Worm (Caenorhabditis elegans) whole organism, L4 larva: ENCODE measurements around the gene C30G12.1.
A peak's percentile ranks its signal among the peaks of the same experiment; 100 is the strongest.

ENCODE experiments used
- F10B5.3 ChIP-seq: sonication (generic microtip); optimal IDR thresholded peaks from 2 replicates; lab custom pipeline; 2016; ENCODE audit warnings: mild to moderate bottlenecking, missing genetic modification characterization, missing compliant biosample characterization
- F37D6.2 ChIP-seq: sonication (generic microtip); optimal IDR thresholded peaks from 2 replicates; lab custom pipeline; 2016; ENCODE audit warnings: mild to moderate bottlenecking, missing genetic modification characterization, missing compliant biosample characterization
- F49E8.2 ChIP-seq: sonication (generic microtip); optimal IDR thresholded peaks from 2 replicates; lab custom pipeline; 2016; ENCODE audit warnings: missing compliant biosample characterization, mild to moderate bottlenecking, missing genetic modification characterization, borderline replicate concordance
- ZK337.2 ChIP-seq: fragments of 200-800 bp; sonication (Bioruptor generic); IDR thresholded peaks from 2 replicates; pipeline ENCODE4 v1.3.6; 2022; ENCODE audit warnings: missing genetic modification reagents, missing genetic modification characterization, missing compliant biosample characterization
- ZK546.5 ChIP-seq, 2 experiments: sonication (generic microtip); optimal IDR thresholded peaks; 2 replicates each; lab custom pipeline; 2017; ENCODE audit warnings: missing biosample characterization in 2 of 2, missing genetic modification characterization in 2 of 2
- aha-1 ChIP-seq: fragments of 150-350 bp; peaks from one replicate; lab custom pipeline; 2014; ENCODE audit warnings: missing biosample characterization, missing genetic modification characterization
- arid-1 ChIP-seq: fragments of 200-800 bp; sonication (Bioruptor generic); conservative IDR thresholded peaks from 2 replicates; pipeline ENCODE4 v1.3.6; 2022; ENCODE audit warnings: missing genetic modification reagents, missing genetic modification characterization, missing compliant biosample characterization
- attf-4 ChIP-seq: sonication (generic microtip); optimal IDR thresholded peaks from 3 replicates; lab custom pipeline; 2017; ENCODE audit warnings: missing biosample characterization, missing genetic modification characterization
- ceh-20 ChIP-seq: fragments of 200-800 bp; sonication (Bioruptor generic); IDR thresholded peaks from 2 replicates; pipeline ENCODE4 v1.3.6; 2022; ENCODE audit warnings: missing genetic modification reagents, missing genetic modification characterization, missing compliant biosample characterization
- ceh-62 ChIP-seq: sonication (generic microtip); optimal IDR thresholded peaks from 2 replicates; lab custom pipeline; 2017; ENCODE audit warnings: missing biosample characterization, missing genetic modification characterization
- ctbp-1 ChIP-seq: fragments of 200-800 bp; sonication (Bioruptor generic); IDR thresholded peaks from 2 replicates; pipeline ENCODE4 v1.3.6; 2022; ENCODE audit warnings: missing genetic modification reagents, missing genetic modification characterization, missing compliant biosample characterization
- daf-16 ChIP-seq, 3 experiments: sonication (generic microtip); optimal IDR thresholded peaks; 2 replicates each; lab custom pipeline; 2016 to 2017; ENCODE audit warnings: missing genetic modification characterization in 3 of 3, missing genetic modification reagents in 3 of 3, mild to moderate bottlenecking in 2 of 3, missing compliant biosample characterization in 2 of 3, missing biosample characterization in 1 of 3, moderate library complexity in 1 of 3
- dmd-6 ChIP-seq: fragments of 200-800 bp; sonication (Bioruptor generic); IDR thresholded peaks from 2 replicates; pipeline ENCODE4 v1.3.6; 2022; ENCODE audit warnings: missing genetic modification reagents, missing genetic modification characterization, missing compliant biosample characterization
- dpl-1 ChIP-seq: fragments of 150-350 bp; optimal IDR thresholded peaks from 2 replicates; lab custom pipeline; 2014; ENCODE audit warnings: missing biosample characterization, missing genetic modification reagents, missing genetic modification characterization
- fkh-10 ChIP-seq: fragments of 150-350 bp; optimal IDR thresholded peaks from 2 replicates; lab custom pipeline; 2014; ENCODE audit warnings: missing biosample characterization, missing genetic modification reagents, missing genetic modification characterization
- gei-8 ChIP-seq: fragments of 200-800 bp; sonication (Bioruptor generic); optimal IDR thresholded peaks from 2 replicates; lab custom pipeline; 2018; ENCODE audit warnings: mild to moderate bottlenecking, missing genetic modification characterization, missing compliant biosample characterization
- hif-1 ChIP-seq, 2 experiments: sonication (generic microtip); optimal IDR thresholded peaks; 2 replicates each; lab custom pipeline; 2016 to 2017; ENCODE audit warnings: missing compliant biosample characterization in 2 of 2, missing genetic modification characterization in 2 of 2, missing genetic modification reagents in 2 of 2, missing genotype in 2 of 2, mild to moderate bottlenecking in 1 of 2
- hlh-11 ChIP-seq: fragments of 200-800 bp; sonication (Bioruptor generic); optimal IDR thresholded peaks from 2 replicates; lab custom pipeline; 2018; ENCODE audit warnings: mild to moderate bottlenecking, missing genetic modification characterization, missing compliant biosample characterization
- hlh-30 ChIP-seq: sonication (generic microtip); optimal IDR thresholded peaks from 2 replicates; lab custom pipeline; 2017; ENCODE audit warnings: antibody characterized with exemption, mild to moderate bottlenecking, missing genetic modification characterization, missing compliant biosample characterization; ENCODE audit not compliant: insufficient read depth
- hmg-1.1 ChIP-seq: fragments of 200-800 bp; sonication (Bioruptor generic); IDR thresholded peaks from 2 replicates; pipeline ENCODE4 v1.3.6; 2022; ENCODE audit warnings: missing genetic modification reagents, missing genetic modification characterization, missing compliant biosample characterization
- lir-3 ChIP-seq: sonication (generic microtip); optimal IDR thresholded peaks from 2 replicates; lab custom pipeline; 2016; ENCODE audit warnings: mild to moderate bottlenecking, missing genetic modification characterization, missing compliant biosample characterization
- lsy-2 ChIP-seq, 2 experiments: fragments of 150-350 bp in 1 of 2; sonication (generic microtip) in 1 of 2; optimal IDR thresholded peaks; 2 replicates each; lab custom pipeline; 2014 to 2017; ENCODE audit warnings: missing biosample characterization in 2 of 2, missing genetic modification characterization in 2 of 2
- madf-9 ChIP-seq: fragments of 200-800 bp; sonication (Bioruptor generic); conservative IDR thresholded peaks from 2 replicates; pipeline ENCODE4 v1.3.6; 2022; ENCODE audit warnings: missing genetic modification reagents, missing genetic modification characterization, missing compliant biosample characterization
- mdl-1 ChIP-seq, 2 experiments: fragments of 150-350 bp in 1 of 2; sonication (generic microtip) in 1 of 2; optimal IDR thresholded peaks; 2 replicates each; lab custom pipeline; 2014 to 2017; ENCODE audit warnings: missing biosample characterization in 2 of 2, missing genetic modification characterization in 2 of 2
- mep-1 ChIP-seq: fragments of 150-350 bp; sonication (generic microtip); optimal IDR thresholded peaks from 3 replicates; lab custom pipeline; 2014; ENCODE audit warnings: missing biosample characterization, missing genetic modification characterization
- nhr-10 ChIP-seq: fragments of 150-350 bp; optimal IDR thresholded peaks from 2 replicates; lab custom pipeline; 2014; ENCODE audit warnings: missing biosample characterization, missing genetic modification characterization
- nhr-11 ChIP-seq: fragments of 150-350 bp; optimal IDR thresholded peaks from 2 replicates; lab custom pipeline; 2014; ENCODE audit warnings: missing biosample characterization, missing genetic modification characterization
- nhr-237 ChIP-seq: sonication (generic microtip); optimal IDR thresholded peaks from 2 replicates; lab custom pipeline; 2017; ENCODE audit warnings: missing biosample characterization, missing genetic modification characterization
- nhr-76 ChIP-seq: fragments of 150-350 bp; optimal IDR thresholded peaks from 2 replicates; lab custom pipeline; 2014; ENCODE audit warnings: missing biosample characterization, missing genetic modification characterization
- php-3 ChIP-seq: fragments of 200-800 bp; sonication (Bioruptor generic); IDR thresholded peaks from 2 replicates; pipeline ENCODE4 v1.3.6; 2022; ENCODE audit warnings: missing genetic modification reagents, missing genetic modification characterization, missing compliant biosample characterization
- rbr-2 ChIP-seq: sonication (generic microtip); optimal IDR thresholded peaks from 2 replicates; lab custom pipeline; 2016; ENCODE audit warnings: missing genotype, missing genetic modification characterization, missing compliant biosample characterization
- saeg-2 ChIP-seq: fragments of 200-800 bp; sonication (Bioruptor generic); IDR thresholded peaks from 2 replicates; pipeline ENCODE4 v1.3.6; 2022; ENCODE audit warnings: missing genetic modification reagents, missing genetic modification characterization, missing compliant biosample characterization
- sdz-12 ChIP-seq: fragments of 200-800 bp; sonication (Bioruptor generic); optimal IDR thresholded peaks from 2 replicates; lab custom pipeline; 2018; ENCODE audit warnings: mild to moderate bottlenecking, missing genetic modification characterization, missing compliant biosample characterization
- set-16 ChIP-seq: fragments of 200-800 bp; sonication (Bioruptor generic); IDR thresholded peaks from 2 replicates; pipeline ENCODE4 v1.3.6; 2022; ENCODE audit warnings: missing genetic modification reagents, missing genetic modification characterization, missing compliant biosample characterization
- skn-1 ChIP-seq: fragments of 150-350 bp; optimal IDR thresholded peaks from 2 replicates; lab custom pipeline; 2014; ENCODE audit warnings: missing biosample characterization, missing genetic modification characterization
- tra-1 ChIP-seq: fragments of 200-800 bp; sonication (Bioruptor generic); IDR thresholded peaks from 2 replicates; pipeline ENCODE4 v1.3.6; 2022; ENCODE audit warnings: missing genetic modification reagents, missing genetic modification characterization, missing compliant biosample characterization
- vab-7 ChIP-seq: fragments of 200-800 bp; sonication (Bioruptor generic); IDR thresholded peaks from 2 replicates; pipeline ENCODE4 v1.3.6; 2022; ENCODE audit warnings: missing genetic modification reagents, missing genetic modification characterization, missing compliant biosample characterization
- zag-1 ChIP-seq: fragments of 150-350 bp; optimal IDR thresholded peaks from 2 replicates; lab custom pipeline; 2014; ENCODE audit warnings: missing biosample characterization, missing genetic modification characterization
- zfp-2 ChIP-seq: sonication (generic microtip); optimal IDR thresholded peaks from 2 replicates; lab custom pipeline; 2016; ENCODE audit warnings: mild to moderate bottlenecking, missing genetic modification characterization, missing compliant biosample characterization

C30G12.1 gene

ce11 chrII:7325063-7325480 lies 25.9 kb downstream of the C30G12.1 start:
- TF ChIP-seq mdl-1 (tag; optimal IDR thresholded peaks at IDR 0.05; lab: Kevin White, UChicago) (peak in 1 of 2 experiments; percentile 40), zfp-2 (tag; lab: Kevin White, UChicago) (no peak), nhr-10 (tag; lab: Kevin White, UChicago) (no peak), ctbp-1 (GFP tag; lab: Robert Waterston, UW) (peak; percentile 62), hlh-30 (tag; lab: Kevin White, UChicago) (peak; percentile 45), mep-1 (tag; lab: Kevin White, UChicago) (peak; percentile 33), hlh-11 (tag; lab: Kevin White, UChicago) (peak; percentile 30), nhr-11 (tag; lab: Kevin White, UChicago) (peak; percentile 19), php-3 (GFP tag; lab: Robert Waterston, UW) (0 out of 2 replicates have a peak, but pooled peaks have one; percentile 7), ceh-20 (GFP tag; lab: Robert Waterston, UW) (peak; percentile 48; the same call in 1 of the 2 replicates), hif-1 (tag; optimal IDR thresholded peaks at IDR 0.05; lab: Kevin White, UChicago) (peak in 1 of 2 experiments; percentile 61), fkh-10 (GFP tag; lab: Kevin White, UChicago) (peak; percentile 50), saeg-2 (GFP tag; lab: Robert Waterston, UW) (no peak), lsy-2 (tag; optimal IDR thresholded peaks at IDR 0.05; lab: Kevin White, UChicago) (peak in 1 of 2 experiments; percentile 53), dmd-6 (GFP tag; lab: Robert Waterston, UW) (peak; percentile 29; the same call in 1 of the 2 replicates)
- TF ChIP-seq, all 104 proteins: peak for 12

- TF ChIP-seq nhr-237 (tag; lab: Kevin White, UChicago), result no peak
- peak; percentile 22 for TF ChIP-seq fkh-10 (GFP tag; lab: Kevin White, UChicago)
- TF ChIP-seq lir-3 (tag; lab: Kevin White, UChicago), result no peak
- TF ChIP-seq zfp-2 (tag; lab: Kevin White, UChicago), result no peak
- no peak for TF ChIP-seq F49E8.2 (tag; lab: Kevin White, UChicago)
- TF ChIP-seq tra-1, result no peak
- TF ChIP-seq aha-1 (tag; lab: Kevin White, UChicago), result peak; percentile 71
- no peak for TF ChIP-seq gei-8 (GFP tag; lab: Kevin White, UChicago)
- TF ChIP-seq zag-1 (tag; lab: Kevin White, UChicago), result no peak
Observed at ce11 chrII:7326199-7326598, 27.1 kb downstream of the C30G12.1 start.

ce11 chrII:7326997-7327396 lies 27.9 kb downstream of the C30G12.1 start:
- peak in 1 of 2 experiments; percentile 55 for TF ChIP-seq hif-1 (tag; optimal IDR thresholded peaks at IDR 0.05; lab: Kevin White, UChicago)
- TF ChIP-seq lsy-2 (tag; optimal IDR thresholded peaks at IDR 0.05; lab: Kevin White, UChicago), result peak in 1 of 2 experiments; percentile 46
- peak; percentile 61 for TF ChIP-seq mep-1 (tag; lab: Kevin White, UChicago)
- TF ChIP-seq aha-1 (tag; lab: Kevin White, UChicago), result peak; percentile 73
- peak; percentile 54 for TF ChIP-seq nhr-11 (tag; lab: Kevin White, UChicago)
- TF ChIP-seq rbr-2, result peak; percentile 74
- peak; percentile 17 for TF ChIP-seq hlh-11 (tag; lab: Kevin White, UChicago)
- TF ChIP-seq arid-1 (GFP tag; lab: Robert Waterston, UW), result no peak; the same call in 1 of the 2 replicates
- no peak for TF ChIP-seq ceh-62 (tag; lab: Kevin White, UChicago)
- TF ChIP-seq set-16, result peak; percentile 78
- TF ChIP-seq fkh-10 (GFP tag; lab: Kevin White, UChicago), result peak; percentile 73
- TF ChIP-seq ZK546.5 (tag; optimal IDR thresholded peaks at IDR 0.05; lab: Kevin White, UChicago), result no peak
- peak; percentile 38 for TF ChIP-seq F37D6.2
- TF ChIP-seq ZK337.2 (GFP tag; lab: Robert Waterston, UW), result peak; percentile 45; the same call in 1 of the 2 replicates
- peak; percentile 32 for TF ChIP-seq sdz-12 (GFP tag; lab: Kevin White, UChicago)
- TF ChIP-seq dpl-1 (GFP tag; lab: Kevin White, UChicago), result peak; percentile 22
- TF ChIP-seq madf-9, result peak; percentile 61; the same call in 1 of the 2 replicates
- 0 out of 2 replicates have a peak, but pooled peaks have one; percentile 51 for TF ChIP-seq hmg-1.1
- TF ChIP-seq ceh-20 (GFP tag; lab: Robert Waterston, UW), result peak; percentile 29
- no peak for TF ChIP-seq attf-4 (tag; lab: Kevin White, UChicago)
- TF ChIP-seq vab-7 (GFP tag; lab: Robert Waterston, UW), result 0 out of 2 replicates have a peak, but pooled peaks have one; percentile 20
- no peak for TF ChIP-seq nhr-76 (tag; lab: Kevin White, UChicago)
- peak in 1 of 2 experiments; percentile 27 for TF ChIP-seq daf-16 (GFP tag; optimal IDR thresholded peaks at IDR 0.05; lab: Kevin White, UChicago)
- no peak for TF ChIP-seq daf-16 (tag; optimal IDR thresholded peaks at IDR 0.05; lab: Kevin White, UChicago)
- TF ChIP-seq ctbp-1 (GFP tag; lab: Robert Waterston, UW), result peak; percentile 81
- no peak for TF ChIP-seq F10B5.3 (tag; lab: Kevin White, UChicago)
- TF ChIP-seq skn-1 (tag; lab: Kevin White, UChicago), result no peak
- peak; percentile 52 for TF ChIP-seq hlh-30 (tag; lab: Kevin White, UChicago)
- TF ChIP-seq, all 104 proteins: peak for 20
